Worm (Caenorhabditis elegans) whole organism, mixed stage, embryonic: Measurements from ENCODE around the gene srx-14.

Experiments
- ces-1 ChIP-seq: fragments of 150-350 bp; optimal IDR thresholded peaks from 2 replicates; lab custom pipeline; 2014; ENCODE audit warnings: missing biosample characterization, missing genetic modification reagents, missing genetic modification characterization
- nhr-28 ChIP-seq: fragments of 150-350 bp; optimal IDR thresholded peaks from 2 replicates; lab custom pipeline; 2014; ENCODE audit warnings: missing biosample characterization, missing genetic modification characterization
- unc-62 ChIP-seq: fragments of 150-350 bp; optimal IDR thresholded peaks from 2 replicates; lab custom pipeline; 2014; ENCODE audit warnings: missing biosample characterization, missing genetic modification reagents, missing genetic modification characterization

DNA sequence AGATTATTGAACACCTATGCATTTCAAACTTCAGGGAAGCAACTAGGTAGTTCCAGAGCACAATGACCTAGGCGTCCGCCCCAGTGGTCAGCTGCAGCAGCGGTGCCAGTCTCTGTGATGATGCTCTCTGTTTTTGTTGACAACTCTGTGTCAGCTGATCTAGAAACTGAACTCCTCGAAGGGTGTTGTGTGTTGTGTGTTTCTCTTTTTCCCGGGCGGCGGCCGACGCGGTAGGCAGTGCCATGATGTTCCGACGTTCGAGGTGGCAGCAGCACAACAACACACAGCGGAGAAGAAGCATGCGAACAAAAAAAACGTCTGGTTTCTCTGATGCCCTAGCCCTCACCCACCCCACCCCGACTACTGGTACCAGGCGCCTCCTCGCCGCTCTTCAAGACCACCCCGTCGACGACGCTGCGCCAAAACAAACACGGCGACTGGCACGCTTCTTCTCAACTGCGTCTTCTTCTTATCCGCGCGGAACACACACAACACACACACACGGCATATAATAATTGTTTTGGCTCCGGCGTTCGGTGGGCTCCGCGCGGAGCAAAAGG, 49.2 kb downstream of the srx-14 start:
- TF ChIP-seq ces-1 (GFP tag; lab: Kevin White, UChicago) (no peak), unc-62 (GFP tag; lab: Kevin White, UChicago) (no peak), nhr-28 (tag; lab: Kevin White, UChicago) (no peak)
